Fruit fly (Drosophila melanogaster) whole organism, prepupa: Measurements from ENCODE around the gene Sox102F.
"Not testable (repeated sequence)": the region's sequence is repeated elsewhere in the genome, so short reads cannot be mapped to it uniquely, and the experiment has no call there.

ENCODE experiments used
- Blimp-1 ChIP-seq: fragments of 200-800 bp; sonication (Bioruptor generic); optimal IDR thresholded peaks from 3 replicates; lab custom pipeline; 2017; ENCODE audit warnings: missing biosample characterization, missing genetic modification characterization, mild to moderate bottlenecking, moderate library complexity, missing genetic modification reagents
- CG16779 ChIP-seq: fragments of 200-800 bp; sonication (Bioruptor generic); optimal IDR thresholded peaks from 3 replicates; lab custom pipeline; 2017; ENCODE audit warnings: missing biosample characterization, mild to moderate bottlenecking, missing genetic modification characterization
- CG8119 ChIP-seq: fragments of 200-800 bp; sonication (Bioruptor generic); IDR thresholded peaks from 3 replicates; pipeline ENCODE4 v1.3.6; 2022; ENCODE audit warnings: missing biosample characterization, missing genetic modification characterization
- CG8632 ChIP-seq: fragments of 200-800 bp; sonication (Bioruptor generic); optimal IDR thresholded peaks from 3 replicates; lab custom pipeline; 2016; ENCODE audit warnings: missing biosample characterization, missing genetic modification characterization
- CG9139 ChIP-seq: fragments of 200-800 bp; sonication (Bioruptor generic); optimal IDR thresholded peaks from 3 replicates; lab custom pipeline; 2017; ENCODE audit warnings: missing biosample characterization, mild to moderate bottlenecking, missing genetic modification characterization
- Eip93F ChIP-seq: fragments of 200-800 bp; sonication (Bioruptor generic); optimal IDR thresholded peaks from 2 replicates; lab custom pipeline; 2016; ENCODE audit warnings: missing biosample characterization, mild to moderate bottlenecking, missing genetic modification characterization
- Ets96B ChIP-seq: fragments of 200-800 bp; optimal IDR thresholded peaks from 2 replicates; lab custom pipeline; 2019; ENCODE audit warnings: missing biosample characterization, mild to moderate bottlenecking, missing genetic modification characterization, moderate library complexity
- Met ChIP-seq: fragments of 200-800 bp; sonication (Bioruptor generic); optimal IDR thresholded peaks from 3 replicates; lab custom pipeline; 2016; ENCODE audit warnings: missing biosample characterization, missing genetic modification characterization
- Sox102F ChIP-seq: fragments of 200-800 bp; sonication (Bioruptor generic); optimal IDR thresholded peaks from 2 replicates; lab custom pipeline; 2016; ENCODE audit warnings: missing biosample characterization, mild to moderate bottlenecking, missing genetic modification characterization
- esn ChIP-seq: fragments of 200-800 bp; sonication (Bioruptor generic); optimal IDR thresholded peaks from 2 replicates; lab custom pipeline; 2016; ENCODE audit warnings: missing biosample characterization, mild to moderate bottlenecking, missing genetic modification characterization, moderate library complexity
- fd85E ChIP-seq: fragments of 200-800 bp; sonication (Bioruptor generic); optimal IDR thresholded peaks from 3 replicates; lab custom pipeline; 2016; ENCODE audit warnings: missing biosample characterization, missing genetic modification characterization
- salr ChIP-seq, 2 experiments: fragments of 200-800 bp; sonication (Bioruptor generic); optimal IDR thresholded peaks; 3 replicates each; lab custom pipeline; 2016 to 2018; ENCODE audit warnings: missing biosample characterization in 2 of 2, missing genetic modification characterization in 2 of 2, mild to moderate bottlenecking in 1 of 2
- vri ChIP-seq: fragments of 200-800 bp; sonication (Bioruptor generic); optimal IDR thresholded peaks from 3 replicates; lab custom pipeline; 2016; ENCODE audit warnings: missing biosample characterization, mild to moderate bottlenecking, missing genetic modification characterization

DNA sequence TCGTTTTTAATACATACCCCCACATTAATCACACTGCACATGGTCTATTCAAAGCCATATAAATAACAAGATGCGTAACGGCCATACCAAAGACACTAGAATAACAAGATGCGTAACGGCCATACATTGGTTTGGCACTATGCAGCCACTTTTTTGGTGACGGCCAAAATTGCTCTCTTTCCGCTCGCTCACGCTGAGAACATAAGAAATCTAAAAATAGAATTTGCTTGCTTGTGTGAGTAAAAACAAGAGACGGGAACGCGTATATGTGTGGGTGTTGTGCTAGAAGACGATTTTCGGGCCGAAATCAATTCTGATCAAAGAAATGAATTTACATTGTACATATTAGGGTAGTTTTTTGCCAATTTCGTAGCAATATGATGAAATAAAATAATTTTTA lies 45.3 kb downstream of the Sox102F start, which contains the start of gene MED26:
- TF ChIP-seq CG16779 (tag; lab: Kevin White, UChicago); salr (GFP tag; optimal IDR thresholded peaks at IDR 0.05; lab: Kevin White, UChicago); CG8632 (GFP tag; lab: Kevin White, UChicago); esn (GFP tag; lab: Kevin White, UChicago); Met (GFP tag; lab: Kevin White, UChicago); fd85E (GFP tag; lab: Kevin White, UChicago); Eip93F; Blimp-1 (GFP tag; lab: Kevin White, UChicago); vri (GFP tag; lab: Kevin White, UChicago); Ets96B (tag; lab: Kevin White, UChicago); Sox102F; CG8119 (GFP tag; lab: Robert Waterston, UW); CG9139 (GFP tag; lab: Kevin White, UChicago): not testable (repeated sequence)
